Fruit fly (Drosophila melanogaster): Measurements from ENCODE around the gene CASK.

The CASK gene

dm6 chr3R:21853618-21854573 lies 31.4 kb upstream of the CASK start (continued):
- peak; percentile 12 for TF ChIP-seq CG12391 (tag; optimal IDR thresholded peaks at IDR 0.05)
- peak; percentile 11 for TF ChIP-seq Blimp-1 (GFP tag; optimal IDR thresholded peaks at IDR 0.05)
- no peak for TF ChIP-seq tll (GFP tag; optimal IDR thresholded peaks at IDR 0.05)
- TF ChIP-seq grn (GFP tag; optimal IDR thresholded peaks at IDR 0.05) = peak; percentile 54
- peak; percentile 27 for TF ChIP-seq eyg (GFP tag; optimal IDR thresholded peaks at IDR 0.05)
- no peak for TF ChIP-seq caup (GFP tag; optimal IDR thresholded peaks at IDR 0.05; ENCODE audit: severe bottlenecking)
- peak; percentile 14 for TF ChIP-seq NC2β (GFP tag; optimal IDR thresholded peaks at IDR 0.05)
- TF ChIP-seq Drgx (GFP tag; IDR thresholded peaks at IDR 0.05) = peak; percentile 40
- TF ChIP-seq psq (GFP tag; optimal IDR thresholded peaks at IDR 0.05) = peak; percentile 70
- TF ChIP-seq CG32772 (GFP tag; IDR thresholded peaks at IDR 0.05) = peak; percentile 61
- TF ChIP-seq CG6813 (GFP tag; optimal IDR thresholded peaks at IDR 0.05) = peak; percentile 12
- TF ChIP-seq CG15601 (tag; optimal IDR thresholded peaks at IDR 0.05) = peak; percentile 58
- no peak for TF ChIP-seq dan (GFP tag; IDR thresholded peaks at IDR 0.05)
- no peak for TF ChIP-seq CG16815 (GFP tag; optimal IDR thresholded peaks at IDR 0.05)
- peak; percentile 17 for TF ChIP-seq CG3281 (GFP tag; optimal IDR thresholded peaks at IDR 0.05)
- TF ChIP-seq CG4854 (GFP tag; optimal IDR thresholded peaks at IDR 0.05) = no peak
- peak; percentile 68 for TF ChIP-seq gro (GFP tag; optimal IDR thresholded peaks at IDR 0.05)
- TF ChIP-seq CG18262 (tag; optimal IDR thresholded peaks at IDR 0.05) = no peak
- peak; percentile 78 for TF ChIP-seq corto (GFP tag; optimal IDR thresholded peaks at IDR 0.05)
- TF ChIP-seq Fer1 (GFP tag; optimal IDR thresholded peaks at IDR 0.05) = peak; percentile 15
- TF ChIP-seq CG10431 (GFP tag; optimal IDR thresholded peaks at IDR 0.05) = peak; percentile 51
- TF ChIP-seq CG1832 (GFP tag; optimal IDR thresholded peaks at IDR 0.05) = peak; percentile 66
- TF ChIP-seq otp (GFP tag; IDR thresholded peaks at IDR 0.05) = 0 out of 3 replicates have a peak, but pooled peaks have one; percentile 51
- TF ChIP-seq dmrt99B (tag; optimal IDR thresholded peaks at IDR 0.05) = peak; percentile 17

dm6 chr3R:21852579-21853233 lies 30.2 kb upstream of the CASK start:
- TF ChIP-seq CG1792 (GFP tag; optimal IDR thresholded peaks at IDR 0.05) (no peak), CG13775 (GFP tag; optimal IDR thresholded peaks at IDR 0.05) (peak; percentile 15), Optix (GFP tag; IDR thresholded peaks at IDR 0.05) (no peak), CG15073 (GFP tag; optimal IDR thresholded peaks at IDR 0.05) (no peak), CG7372 (GFP tag; IDR thresholded peaks at IDR 0.05) (no peak), br (optimal IDR thresholded peaks at IDR 0.05) (no peak), CG11247 (GFP tag; IDR thresholded peaks at IDR 0.05) (no peak), ftz-f1 (GFP tag; optimal IDR thresholded peaks at IDR 0.05) (no peak), ase (GFP tag; IDR thresholded peaks at IDR 0.05) (no peak), ab (GFP tag; optimal IDR thresholded peaks at IDR 0.05) (no peak), mirr (GFP tag; optimal IDR thresholded peaks at IDR 0.05) (no peak), CG13424 (tag; optimal IDR thresholded peaks at IDR 0.05) (peak; percentile 20), CG12071 (GFP tag; optimal IDR thresholded peaks at IDR 0.05) (no peak), CG10321 (GFP tag; IDR thresholded peaks at IDR 0.05) (no peak), CG12744 (GFP tag; optimal IDR thresholded peaks at IDR 0.05) (no peak), Rx (GFP tag; IDR thresholded peaks at IDR 0.05) (no peak), insv (GFP tag; optimal IDR thresholded peaks at IDR 0.05) (no peak), CG11398 (GFP tag; optimal IDR thresholded peaks at IDR 0.05) (no peak), Ptx1 (GFP tag; IDR thresholded peaks at IDR 0.05) (no peak), CG3838 (GFP tag; optimal IDR thresholded peaks at IDR 0.05) (peak; percentile 17), Oli (tag; optimal IDR thresholded peaks at IDR 0.05) (no peak), CG4282 (GFP tag; optimal IDR thresholded peaks at IDR 0.05) (no peak), CG15011 (GFP tag; optimal IDR thresholded peaks at IDR 0.05) (peak; percentile 16), Hr51 (GFP tag; optimal IDR thresholded peaks at IDR 0.05) (peak in 1 of 2 experiments; percentile 36), usp (GFP tag; optimal IDR thresholded peaks at IDR 0.05) (no peak)
